Fruit fly (Drosophila melanogaster): ENCODE measurements around the gene CG1231.

Gene CG1231

DNA sequence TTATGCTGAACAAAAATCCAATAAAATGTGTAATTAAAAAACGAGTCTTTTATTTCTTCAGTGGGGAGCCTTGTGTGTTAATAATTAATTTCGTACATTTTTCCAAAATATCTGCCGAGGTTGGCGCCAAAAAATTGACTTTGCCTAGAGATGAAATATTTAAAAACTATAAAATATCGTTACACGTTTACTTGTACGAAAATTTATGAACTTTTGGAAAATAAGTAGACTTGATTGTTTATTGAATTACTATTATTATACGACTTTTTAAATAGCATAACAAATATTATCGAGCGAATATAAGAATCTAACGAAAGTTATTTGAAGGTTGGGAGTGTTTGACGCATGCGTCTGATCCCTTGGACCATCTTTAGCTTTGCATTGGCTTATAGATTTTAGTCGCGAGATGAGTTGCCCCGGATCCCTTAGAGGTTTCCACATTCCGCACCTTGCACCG, at the start of gene CG1231:
Gene CG1231, plus strand, starts transcription at position 407 of the 457 bp plus-strand sequence.
- no peak for TF ChIP-seq CG17801 (GFP tag; optimal IDR thresholded peaks at IDR 0.05; ENCODE audit: partially characterized antibody)

DNA sequence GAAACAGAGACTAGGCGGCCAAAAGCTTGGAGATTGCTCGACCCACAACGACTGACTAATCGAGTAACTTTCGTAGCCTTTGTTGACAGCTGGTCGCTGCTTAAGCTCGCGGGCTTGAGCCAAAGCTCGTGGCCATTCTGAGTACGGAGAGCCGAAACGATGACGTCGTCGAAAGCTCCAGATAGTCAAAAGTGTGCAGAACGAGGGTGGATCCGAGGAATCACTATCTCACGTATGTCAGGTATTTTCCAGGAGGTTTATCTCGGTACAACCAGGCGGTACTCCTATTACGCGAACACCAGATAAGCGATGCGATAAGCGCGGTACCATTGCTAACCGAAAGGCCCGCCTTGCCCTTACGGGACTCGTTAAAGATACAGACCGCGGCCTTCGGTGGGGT, 44.6 kb upstream of the CG1231 start:
- peak; percentile 29 for TF ChIP-seq CG17801 (GFP tag; optimal IDR thresholded peaks at IDR 0.05; ENCODE audit: partially characterized antibody)

DNA sequence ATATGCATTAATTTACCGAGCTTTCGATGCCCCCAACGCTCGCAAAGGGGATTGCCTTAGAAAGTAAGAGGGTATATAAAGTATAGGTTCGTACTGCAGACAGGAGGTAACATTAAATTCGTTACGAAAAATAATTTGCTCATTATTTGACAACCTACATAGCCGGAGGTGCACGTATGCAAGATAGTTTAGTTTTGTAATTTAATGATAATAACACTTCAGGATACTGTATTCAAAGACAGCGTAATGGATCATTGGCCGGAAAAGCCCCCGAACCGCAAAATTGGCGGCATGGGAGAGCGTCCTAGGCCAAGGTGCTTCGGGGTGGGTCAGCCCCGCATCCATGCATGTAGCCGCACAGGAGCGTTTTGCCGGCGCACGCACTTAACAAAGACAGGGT, 43.9 kb upstream of the CG1231 start:
- no peak for TF ChIP-seq CG17801 (GFP tag; optimal IDR thresholded peaks at IDR 0.05; ENCODE audit: partially characterized antibody)

DNA sequence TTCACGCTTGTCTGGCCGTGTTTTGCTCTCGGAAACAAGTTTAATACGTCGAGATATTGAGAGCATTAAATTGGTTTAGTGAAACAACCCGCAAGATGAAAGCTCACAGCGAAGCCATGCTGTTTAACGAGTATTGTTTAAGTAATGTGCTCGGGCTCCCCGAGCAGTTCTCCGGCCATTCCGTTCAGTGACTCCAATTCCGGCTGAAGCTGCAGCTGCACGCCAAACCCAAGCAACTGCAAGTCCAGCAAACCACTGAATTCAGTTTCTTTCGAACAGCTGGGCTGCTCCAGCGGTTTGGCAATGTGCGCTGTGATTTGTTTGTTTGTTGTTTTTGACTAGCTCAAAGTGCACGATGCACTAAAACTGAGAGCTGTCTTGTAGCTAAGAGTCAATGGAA, 41.1 kb upstream of the CG1231 start:
- no peak for TF ChIP-seq CG17801 (GFP tag; optimal IDR thresholded peaks at IDR 0.05; ENCODE audit: partially characterized antibody)

DNA sequence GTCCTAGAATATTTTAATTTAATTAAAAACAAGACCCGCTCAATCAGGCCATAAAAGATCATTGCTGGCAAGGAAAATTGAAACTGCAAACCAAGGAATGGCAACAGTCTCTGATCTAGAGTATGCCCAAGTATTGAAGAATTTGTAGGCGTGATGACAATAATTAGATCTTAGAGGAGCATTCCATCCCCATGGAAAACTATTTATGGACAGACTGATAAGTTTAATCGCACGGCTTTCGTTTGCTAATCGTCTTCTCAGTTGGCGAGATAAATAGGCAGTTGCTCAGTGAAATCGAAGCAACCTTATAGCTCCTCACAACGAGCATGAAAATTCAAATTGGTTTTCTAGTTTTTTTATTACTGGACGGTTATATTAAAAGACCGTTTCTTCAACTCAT, 39.4 kb upstream of the CG1231 start, which contains the start of gene ddbt:
Gene ddbt, plus strand, starts transcription at position 301 of the 400 bp plus-strand sequence.
- no peak for TF ChIP-seq CG17801 (GFP tag; optimal IDR thresholded peaks at IDR 0.05; ENCODE audit: partially characterized antibody)

DNA sequence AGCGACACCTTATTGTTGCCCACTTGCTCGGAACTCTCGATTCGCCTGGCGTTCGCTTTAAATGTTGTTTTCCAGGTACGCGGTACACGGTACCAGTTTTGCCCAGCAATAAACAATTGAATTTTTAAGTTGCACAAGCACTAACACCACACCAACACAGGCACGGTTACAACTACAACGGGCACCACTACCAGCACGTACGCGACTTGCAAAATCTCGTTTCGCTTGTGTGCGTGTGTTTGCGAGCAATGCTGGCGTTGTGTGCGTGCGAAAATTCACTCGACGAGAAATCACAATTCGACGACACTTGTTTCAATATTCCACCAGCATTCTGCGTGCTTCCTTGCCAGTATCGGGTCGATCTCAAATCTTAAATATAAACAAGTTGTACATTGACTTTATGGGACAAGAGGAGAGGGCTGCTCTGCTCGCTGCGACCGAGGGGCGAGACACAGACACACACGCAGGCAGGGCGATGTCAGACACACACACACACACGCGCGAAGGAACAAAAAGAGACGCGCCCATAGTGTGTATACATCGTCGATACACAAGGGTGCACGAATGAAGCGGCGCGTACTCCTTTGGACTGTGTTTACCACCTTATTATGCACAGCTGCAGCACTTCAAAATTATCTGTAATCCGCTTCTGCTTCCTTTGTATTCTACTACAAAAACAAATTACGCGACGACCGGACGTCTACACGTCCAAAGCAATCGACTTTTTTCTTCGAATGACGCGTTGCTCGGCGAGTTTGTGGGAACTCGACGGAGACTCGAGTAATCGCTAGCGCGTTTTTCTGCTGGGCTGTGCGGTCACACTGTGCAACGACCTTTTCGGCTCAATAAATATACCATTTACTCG, 36.8 kb upstream of the CG1231 start, which contains the start of gene fwd:
Gene fwd, minus strand, starts transcription at position 740 of the 865 bp plus-strand sequence.
- peak; percentile 70 for TF ChIP-seq CG17801 (GFP tag; optimal IDR thresholded peaks at IDR 0.05; ENCODE audit: partially characterized antibody)

DNA sequence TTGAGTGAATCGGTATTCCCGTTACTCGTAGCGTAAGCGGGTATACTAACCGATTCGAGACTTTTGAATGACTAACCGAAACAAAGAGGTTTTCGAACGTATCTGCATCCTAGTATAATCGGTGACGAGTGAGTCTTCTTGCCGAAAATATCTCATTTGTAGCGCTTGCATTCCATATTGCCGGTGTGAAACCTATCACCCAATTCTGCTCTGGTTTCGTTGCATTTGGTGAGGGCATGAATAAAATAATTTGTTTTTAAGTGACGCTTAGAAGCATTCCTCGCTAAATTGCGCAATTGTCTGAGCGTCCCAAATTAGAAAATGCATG, 36.2 kb upstream of the CG1231 start:
- no peak for TF ChIP-seq CG17801 (GFP tag; optimal IDR thresholded peaks at IDR 0.05; ENCODE audit: partially characterized antibody)

DNA sequence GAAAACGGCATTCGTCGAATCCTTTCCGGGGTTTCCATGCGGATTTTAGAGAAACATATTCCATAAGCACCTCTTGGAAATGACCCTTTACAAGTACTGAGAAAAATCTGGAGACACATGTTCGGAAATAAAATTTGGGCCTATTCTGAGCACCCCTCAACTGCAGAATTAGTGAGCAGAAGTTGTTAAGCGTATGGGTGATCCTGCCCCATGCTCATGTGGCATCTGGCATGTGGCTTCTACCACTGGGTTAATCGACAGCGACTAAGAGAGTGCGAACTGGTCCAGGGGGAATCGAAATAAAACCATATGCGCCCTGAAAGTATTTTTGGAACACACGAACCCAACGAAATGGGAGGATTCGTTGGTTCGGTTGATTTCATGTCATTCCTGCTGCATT, 35.4 kb upstream of the CG1231 start:
- TF ChIP-seq CG17801 (GFP tag; optimal IDR thresholded peaks at IDR 0.05; ENCODE audit: partially characterized antibody), result no peak

DNA sequence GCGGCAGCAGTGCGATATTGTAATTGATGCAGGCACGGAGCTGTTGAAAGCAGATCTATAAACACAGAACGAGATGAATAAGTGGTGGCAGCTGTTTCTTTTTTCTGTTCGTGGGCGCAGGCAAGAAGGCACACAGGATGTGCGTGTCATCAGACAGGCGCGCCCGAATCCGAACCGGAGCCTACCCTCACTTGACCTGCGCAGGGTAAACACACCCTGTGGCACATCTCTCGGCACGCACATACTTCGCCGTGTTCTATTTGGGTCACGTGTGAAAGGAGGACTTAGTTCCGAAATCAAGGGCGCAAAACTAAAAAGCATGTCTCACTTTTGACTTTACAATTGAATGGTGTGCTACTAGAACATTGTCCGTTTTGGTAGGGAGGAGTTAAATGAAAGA, 34.7 kb upstream of the CG1231 start:
- no peak for TF ChIP-seq CG17801 (GFP tag; optimal IDR thresholded peaks at IDR 0.05; ENCODE audit: partially characterized antibody)

DNA sequence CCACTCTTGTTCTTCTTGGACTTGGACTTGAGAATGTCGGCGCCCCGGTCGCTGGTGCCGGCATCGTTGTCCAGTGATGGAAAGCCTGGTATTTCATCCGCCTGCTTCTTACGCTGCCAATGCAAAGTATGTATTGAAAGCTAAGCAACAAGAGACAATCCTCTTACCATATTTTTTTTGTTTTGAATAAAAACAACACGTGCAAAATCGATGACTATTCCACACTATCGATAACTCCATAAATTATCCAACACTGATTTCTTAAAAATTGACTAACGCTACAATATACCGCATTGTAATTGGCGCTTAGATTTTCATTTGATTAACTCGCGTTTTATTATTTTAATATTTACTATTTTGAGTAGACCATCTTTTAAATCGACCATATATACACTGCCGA, 31.7 kb upstream of the CG1231 start, which contains the start of gene CG32344:
Gene CG32344, minus strand, starts transcription at position 235 of the 400 bp plus-strand sequence.
- no peak for TF ChIP-seq CG17801 (GFP tag; optimal IDR thresholded peaks at IDR 0.05; ENCODE audit: partially characterized antibody)

DNA sequence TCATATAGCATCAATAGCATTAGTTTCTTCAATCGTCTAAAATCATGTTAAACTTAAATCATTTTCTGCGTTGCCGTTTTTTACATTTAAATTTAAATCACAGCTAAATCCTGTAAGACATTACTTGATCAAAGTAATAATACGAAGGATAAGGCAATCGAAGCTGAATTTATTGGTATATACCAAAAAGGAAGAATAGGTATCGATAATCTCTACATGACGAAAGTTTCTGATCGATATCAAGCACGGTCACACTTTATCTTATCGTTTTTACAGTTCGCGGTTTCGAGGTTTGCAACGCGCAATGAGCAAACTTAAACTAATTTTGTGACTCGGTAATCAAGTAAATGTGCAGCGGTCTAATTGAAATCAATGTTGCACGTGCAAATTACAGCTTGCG, 28.4 kb upstream of the CG1231 start, which contains the start of the genes Atac3 and Ptpmeg:
Gene Atac3, minus strand, starts transcription at position 160 of the 400 bp plus-strand sequence.
Gene Ptpmeg, plus strand, starts transcription at position 265 of the 400 bp plus-strand sequence.
- TF ChIP-seq CG17801 (GFP tag; optimal IDR thresholded peaks at IDR 0.05; ENCODE audit: partially characterized antibody), result no peak

DNA sequence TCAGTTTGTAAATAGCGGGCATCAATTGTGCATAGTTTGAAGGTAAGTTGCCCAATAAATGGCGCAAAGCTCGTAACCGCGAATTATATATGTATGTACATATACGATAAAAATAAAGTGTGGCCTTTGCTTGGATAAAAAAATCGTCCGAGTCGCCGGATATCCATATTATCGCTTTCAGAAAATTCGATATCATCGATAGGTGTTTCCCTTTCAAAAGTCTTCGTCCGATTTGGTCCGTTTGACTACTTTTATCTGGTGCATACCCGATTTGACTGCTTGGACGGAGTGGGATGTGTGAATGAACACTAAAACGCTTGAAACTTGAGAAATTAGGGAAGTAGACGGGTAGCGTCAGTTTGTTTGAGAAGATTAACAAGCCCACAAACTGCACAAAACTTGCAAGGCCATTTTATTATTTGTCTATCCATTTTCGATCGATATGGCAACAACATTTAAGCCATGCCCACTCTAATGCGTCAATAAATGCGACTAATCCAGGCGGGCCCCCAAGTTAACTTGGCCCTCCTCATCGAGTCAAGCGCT, 27.0 kb upstream of the CG1231 start:
- TF ChIP-seq CG17801 (GFP tag; optimal IDR thresholded peaks at IDR 0.05; ENCODE audit: partially characterized antibody), result no peak

DNA sequence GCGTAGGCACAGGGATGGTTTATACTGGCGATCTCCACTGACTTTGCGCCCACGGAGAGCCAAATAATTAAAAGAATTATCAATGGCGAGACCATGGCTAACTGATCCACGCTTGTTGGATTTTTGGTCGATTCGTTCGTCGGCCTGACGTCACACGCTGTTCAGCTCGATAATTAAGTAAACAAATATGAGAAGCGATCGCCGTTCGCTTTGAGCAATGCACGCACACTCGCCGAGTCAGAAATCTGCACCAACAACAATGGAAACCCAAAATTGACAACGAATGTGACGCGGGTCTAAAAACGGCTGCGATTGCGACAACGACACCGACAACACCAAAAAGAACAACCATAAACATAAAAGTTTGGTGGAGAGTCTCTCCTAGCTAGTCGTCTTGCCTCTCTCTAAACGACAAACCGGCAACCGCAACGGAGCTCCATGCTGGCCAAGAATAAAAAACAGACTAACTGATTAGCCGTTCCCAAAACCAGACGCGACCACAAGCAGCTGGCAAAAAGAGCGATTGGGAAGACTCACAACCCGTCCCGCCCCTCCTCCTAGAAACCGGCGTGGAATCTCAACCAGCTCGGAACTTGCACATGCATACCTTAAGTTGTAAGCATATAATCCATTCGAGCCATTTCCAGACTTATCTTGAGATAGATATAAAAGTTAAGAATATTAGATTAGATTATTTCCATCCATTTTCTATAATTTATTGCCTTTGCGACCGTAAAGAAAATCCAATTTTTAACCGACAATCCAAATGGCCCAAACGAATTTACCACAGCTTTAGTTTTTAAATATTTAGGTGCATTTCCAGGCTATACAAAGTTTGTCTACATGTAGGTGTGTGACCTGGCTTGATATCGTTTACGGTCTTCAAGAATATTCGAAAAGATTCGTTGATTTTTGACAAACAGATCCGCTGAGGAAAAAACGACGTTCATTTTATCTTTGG, 24.1 kb upstream of the CG1231 start, which contains the start of gene mthl9:
Gene mthl9, minus strand, starts transcription at position 468 of the 961 bp plus-strand sequence.
- no peak for TF ChIP-seq CG17801 (GFP tag; optimal IDR thresholded peaks at IDR 0.05; ENCODE audit: partially characterized antibody)

DNA sequence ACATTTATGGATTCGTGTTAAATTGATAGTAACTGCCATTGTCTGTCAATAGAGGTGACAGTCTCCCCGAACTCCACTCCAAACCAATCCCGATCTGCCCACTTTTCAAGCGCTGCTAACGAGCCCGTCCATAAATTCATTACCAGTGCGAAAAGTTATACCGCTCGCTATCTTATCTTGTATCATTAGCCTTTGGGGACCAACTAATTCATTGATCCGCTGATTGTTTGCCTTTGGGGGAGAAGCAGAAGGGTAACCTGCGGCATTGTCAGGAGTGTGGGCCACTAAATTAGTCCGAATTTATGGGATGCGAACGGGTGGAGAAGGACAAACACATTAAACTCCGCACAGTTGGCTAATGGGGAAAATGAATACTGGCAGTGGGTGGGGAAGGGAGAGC, 19.1 kb upstream of the CG1231 start:
- no peak for TF ChIP-seq CG17801 (GFP tag; optimal IDR thresholded peaks at IDR 0.05; ENCODE audit: partially characterized antibody)

DNA sequence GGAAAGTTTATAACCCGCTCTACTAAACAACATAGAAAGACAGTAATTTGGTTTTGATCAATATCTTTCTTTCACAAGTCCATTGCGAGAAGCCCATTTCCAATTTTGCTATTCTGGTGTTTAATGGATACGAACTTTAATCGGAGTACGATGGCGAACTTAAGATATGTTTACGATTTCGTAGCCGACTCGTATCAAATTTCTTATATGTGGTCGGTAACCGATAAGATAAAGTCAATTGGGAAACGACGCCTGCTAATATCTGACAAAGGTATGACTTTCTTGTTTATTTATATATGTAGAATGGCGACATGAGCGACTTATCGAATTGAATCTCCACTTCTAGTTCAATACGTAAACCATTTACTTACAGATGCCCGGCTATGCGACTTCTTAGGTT, 18.1 kb upstream of the CG1231 start:
- no peak for TF ChIP-seq CG17801 (GFP tag; optimal IDR thresholded peaks at IDR 0.05; ENCODE audit: partially characterized antibody)

Measured in ovary, adult (tissue).